Fruit fly (Drosophila melanogaster) whole organism: Measurements from ENCODE around the gene cmb.

Source experiments
- pan ChIP-seq: fragments of >200 bp; optimal IDR thresholded peaks from 2 replicates; lab custom pipeline; 2017
- psq ChIP-seq: fragments of >200 bp; optimal IDR thresholded peaks from 2 replicates; lab custom pipeline; 2017

DNA sequence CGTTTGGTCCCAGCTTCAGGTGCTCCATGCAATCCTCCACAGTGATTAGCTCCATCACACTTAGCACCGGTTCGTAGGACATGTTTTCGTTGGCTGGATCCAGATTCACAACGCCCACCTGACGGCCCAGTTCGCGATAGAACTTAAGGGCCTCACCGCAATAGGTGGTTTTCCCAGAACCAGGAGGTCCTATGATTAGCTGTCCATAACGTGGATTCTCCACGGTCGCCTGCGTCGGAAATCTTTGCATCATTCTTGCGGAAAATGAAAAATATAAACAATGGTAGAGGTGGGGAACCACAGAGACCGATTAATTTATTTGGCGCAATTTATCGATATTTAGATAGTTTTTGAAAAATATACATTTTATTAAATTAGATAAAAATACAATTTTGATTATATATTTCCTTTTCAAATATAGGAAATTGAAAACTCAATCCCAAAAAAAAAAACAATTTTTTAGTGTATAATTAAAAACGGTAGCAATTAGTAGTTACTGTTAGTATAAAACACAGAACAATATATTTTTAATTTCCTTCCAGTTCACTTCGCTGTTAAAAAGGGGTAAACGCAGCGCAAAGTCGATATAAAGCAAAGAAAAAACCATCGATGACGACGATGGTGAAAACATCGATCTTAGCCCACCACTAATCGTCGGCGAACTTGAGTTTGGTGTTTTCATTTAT is 30.1 kb upstream of the cmb start, which contains the start of the genes CG10222 and flr:
- TF ChIP-seq psq (lab: Kevin White, UChicago) (no peak), pan (lab: Kevin White, UChicago) (no peak)
